Worm (Caenorhabditis elegans): ENCODE measurements around the gene M05D6.5.

DNA sequence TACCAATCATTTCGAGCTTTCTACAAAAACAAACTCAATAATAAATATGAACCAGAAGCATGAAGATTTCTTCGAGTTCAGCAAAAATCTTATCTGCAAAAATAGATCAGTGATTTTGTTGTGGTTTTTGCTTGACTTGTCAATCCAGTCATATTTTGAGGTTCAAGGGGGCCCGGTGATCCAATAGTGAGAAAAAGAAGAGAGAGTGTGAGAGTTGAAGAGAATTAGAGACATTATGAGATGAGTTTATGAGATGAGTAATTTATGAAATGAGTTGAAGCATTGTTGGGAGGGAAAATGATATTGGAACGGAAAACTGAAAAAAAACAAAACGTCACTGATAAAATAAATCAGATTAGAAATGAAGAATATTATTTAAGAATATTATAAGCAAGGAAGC is 27.0 kb upstream of the M05D6.5 start, which contains the start of gene T13H5.1:
- TF ChIP-seq W03F9.2 (tag; optimal IDR thresholded peaks at IDR 0.05) (no peak), him-1 (tag; optimal IDR thresholded peaks at IDR 0.05) (no peak), dao-5 (tag; optimal IDR thresholded peaks at IDR 0.05) (no peak)

Data from whole organism, L4/young adult.